Fruit fly (Drosophila melanogaster) whole organism, embryonic: ENCODE results near the gene CG43078.

Source experiments
- CG10274 ChIP-seq: fragments of 200-800 bp; sonication (Bioruptor generic); optimal IDR thresholded peaks from 3 replicates; lab custom pipeline; 2017; ENCODE audit warnings: missing biosample characterization, mild to moderate bottlenecking, missing genetic modification characterization
- CG11247 ChIP-seq: fragments of 200-800 bp; sonication (Bioruptor generic); IDR thresholded peaks from 2 replicates; pipeline ENCODE4 v1.3.6; 2022; ENCODE audit warnings: missing biosample characterization, missing genetic modification characterization
- CG11398 ChIP-seq: fragments of 200-800 bp; sonication (Bioruptor generic); optimal IDR thresholded peaks from 2 replicates; lab custom pipeline; 2016; ENCODE audit warnings: missing biosample characterization, missing genetic modification characterization
- CG11695 ChIP-seq: fragments of 200-800 bp; sonication (Bioruptor generic); IDR thresholded peaks from 3 replicates; pipeline ENCODE4 v1.3.6; 2022; ENCODE audit warnings: missing biosample characterization, missing genetic modification characterization
- CG13287 ChIP-seq: fragments of 200-800 bp; sonication (Bioruptor generic); IDR thresholded peaks from 2 replicates; pipeline ENCODE4 v1.3.6; 2022; ENCODE audit warnings: missing biosample characterization, missing genetic modification characterization; ENCODE audit not compliant: partially characterized antibody
- CG13296 ChIP-seq: fragments of 200-800 bp; sonication (Bioruptor generic); optimal IDR thresholded peaks from 3 replicates; lab custom pipeline; 2018; ENCODE audit warnings: missing biosample characterization, mild to moderate bottlenecking, missing genetic modification characterization
- CG14050 ChIP-seq: fragments of 200-800 bp; sonication (Bioruptor generic); IDR thresholded peaks from 3 replicates; pipeline ENCODE4 v1.3.6; 2022; ENCODE audit warnings: missing biosample characterization, missing genetic modification characterization
- CG14710 ChIP-seq: fragments of 200-800 bp; sonication (Bioruptor generic); optimal IDR thresholded peaks from 3 replicates; lab custom pipeline; 2019; ENCODE audit warnings: missing biosample characterization, mild to moderate bottlenecking, missing genetic modification characterization, moderate library complexity
- CG15479 ChIP-seq: fragments of 200-800 bp; sonication (Bioruptor generic); optimal IDR thresholded peaks from 3 replicates; lab custom pipeline; 2019; ENCODE audit warnings: missing biosample characterization, mild to moderate bottlenecking, missing genetic modification characterization, moderate library complexity
- CG1602 ChIP-seq: fragments of 200-800 bp; sonication (Bioruptor generic); optimal IDR thresholded peaks from 3 replicates; lab custom pipeline; 2016; ENCODE audit warnings: missing biosample characterization, missing genetic modification characterization
- CG1603 ChIP-seq: fragments of 200-800 bp; sonication (Bioruptor generic); optimal IDR thresholded peaks from 2 replicates; lab custom pipeline; 2019; ENCODE audit warnings: missing biosample characterization, mild to moderate bottlenecking, missing genetic modification characterization, moderate library complexity
- CG16863 ChIP-seq: fragments of 200-800 bp; sonication (Bioruptor generic); optimal IDR thresholded peaks from 3 replicates; lab custom pipeline; 2016; ENCODE audit warnings: missing biosample characterization, missing genetic modification characterization
- CG6689 ChIP-seq: fragments of 200-800 bp; sonication (Bioruptor generic); IDR thresholded peaks from 2 replicates; pipeline ENCODE4 v1.3.6; 2022; ENCODE audit warnings: missing biosample characterization, missing genetic modification characterization
- CG7839 ChIP-seq: fragments of 200-800 bp; sonication (Bioruptor generic); optimal IDR thresholded peaks from 3 replicates; lab custom pipeline; 2018; ENCODE audit warnings: missing biosample characterization, mild to moderate bottlenecking, missing genetic modification characterization, moderate library complexity
- CG8281 ChIP-seq: fragments of 200-800 bp; sonication (Bioruptor generic); optimal IDR thresholded peaks from 2 replicates; lab custom pipeline; 2018; ENCODE audit warnings: missing biosample characterization, mild to moderate bottlenecking, missing genetic modification characterization, moderate library complexity
- CG8359 ChIP-seq: fragments of 200-800 bp; sonication (Bioruptor generic); optimal IDR thresholded peaks from 2 replicates; lab custom pipeline; 2017; ENCODE audit warnings: missing biosample characterization, mild to moderate bottlenecking, missing genetic modification characterization, borderline replicate concordance
- CG9215 ChIP-seq: fragments of 200-800 bp; sonication (Bioruptor generic); IDR thresholded peaks from 2 replicates; pipeline ENCODE4 v1.3.6; 2022; ENCODE audit warnings: missing biosample characterization, missing genetic modification characterization
- D ChIP-seq, 2 experiments: fragments of 200-800 bp in 1 of 2; fragments of >200 bp in 1 of 2; sonication (Bioruptor generic) in 1 of 2; optimal IDR thresholded peaks; 2 replicates in 1 of 2; 3 replicates in 1 of 2; lab custom pipeline; 2017; ENCODE audit warnings: mild to moderate bottlenecking in 1 of 2, missing biosample characterization in 1 of 2, missing genetic modification characterization in 1 of 2, missing genetic modification reagents in 1 of 2
- E2f2 ChIP-seq: fragments of 200-800 bp; sonication (Bioruptor generic); IDR thresholded peaks from 2 replicates; pipeline ENCODE4 v1.3.6; 2022; ENCODE audit warnings: missing biosample characterization, missing genetic modification characterization
- H15 ChIP-seq: fragments of 200-800 bp; sonication (Bioruptor generic); IDR thresholded peaks from 3 replicates; pipeline ENCODE4 v1.3.6; 2022; ENCODE audit warnings: missing biosample characterization, missing genetic modification characterization
- Hr78 ChIP-seq, 2 experiments: fragments of 200-800 bp in 1 of 2; fragments of >200 bp in 1 of 2; sonication (Bioruptor generic) in 1 of 2; optimal IDR thresholded peaks; 2 replicates each; lab custom pipeline; 2017 to 2019; ENCODE audit warnings: missing biosample characterization in 2 of 2, missing genetic modification characterization in 2 of 2, mild to moderate bottlenecking in 1 of 2, moderate library complexity in 1 of 2
- Myb ChIP-seq: fragments of 200-800 bp; sonication (Bioruptor generic); optimal IDR thresholded peaks from 2 replicates; lab custom pipeline; 2016; ENCODE audit warnings: missing biosample characterization, missing genetic modification characterization
- NC2β ChIP-seq: fragments of 200-800 bp; sonication (Bioruptor generic); optimal IDR thresholded peaks from 2 replicates; lab custom pipeline; 2016; ENCODE audit warnings: missing biosample characterization, missing genetic modification characterization
- Rx ChIP-seq: fragments of 200-800 bp; sonication (Bioruptor generic); IDR thresholded peaks from 2 replicates; pipeline ENCODE4 v1.3.6; 2022; ENCODE audit warnings: missing biosample characterization, missing genetic modification characterization
- Ssrp ChIP-seq: fragments of 200-800 bp; sonication (Bioruptor generic); optimal IDR thresholded peaks from 2 replicates; lab custom pipeline; 2018; ENCODE audit warnings: missing biosample characterization, mild to moderate bottlenecking, missing genetic modification characterization, moderate library complexity
- Vsx1 ChIP-seq: fragments of 200-800 bp; sonication (Bioruptor generic); optimal IDR thresholded peaks from 2 replicates; lab custom pipeline; 2017; ENCODE audit warnings: missing biosample characterization, mild to moderate bottlenecking, missing genetic modification characterization, missing genetic modification reagents
- Xrp1 ChIP-seq: fragments of 200-800 bp; sonication (Bioruptor generic); IDR thresholded peaks from 2 replicates; pipeline ENCODE4 v1.3.6; 2022; ENCODE audit warnings: missing biosample characterization, missing genetic modification characterization
- YL-1 ChIP-seq: fragments of 200-800 bp; sonication (Bioruptor generic); optimal IDR thresholded peaks from 3 replicates; lab custom pipeline; 2017; ENCODE audit warnings: missing biosample characterization, mild to moderate bottlenecking, missing genetic modification characterization
- emc ChIP-seq: fragments of 200-800 bp; sonication (Bioruptor generic); optimal IDR thresholded peaks from 2 replicates; lab custom pipeline; 2016; ENCODE audit warnings: missing biosample characterization, missing genetic modification characterization
- fd3F ChIP-seq: fragments of 200-800 bp; sonication (Bioruptor generic); optimal IDR thresholded peaks from 2 replicates; lab custom pipeline; 2018; ENCODE audit warnings: missing biosample characterization, mild to moderate bottlenecking, missing genetic modification characterization, moderate library complexity
- ftz-f1 ChIP-seq: fragments of 200-800 bp; sonication (Bioruptor generic); optimal IDR thresholded peaks from 2 replicates; lab custom pipeline; 2016; ENCODE audit warnings: missing biosample characterization, missing genetic modification characterization
- gcm ChIP-seq: fragments of 200-800 bp; sonication (Bioruptor generic); optimal IDR thresholded peaks from 2 replicates; lab custom pipeline; 2019; ENCODE audit warnings: missing biosample characterization, mild to moderate bottlenecking, missing genetic modification characterization, moderate library complexity
- lola ChIP-seq, 3 experiments: fragments of >200 bp in 2 of 3; fragments of 200-800 bp in 1 of 3; sonication (Bioruptor generic) in 1 of 3; optimal IDR thresholded peaks; 2 replicates each; lab custom pipeline; 2017 to 2019; ENCODE audit warnings: missing biosample characterization in 3 of 3, missing genetic modification characterization in 3 of 3, mild to moderate bottlenecking in 1 of 3, moderate library complexity in 1 of 3
- ro ChIP-seq: fragments of 200-800 bp; sonication (Bioruptor generic); IDR thresholded peaks from 2 replicates; pipeline ENCODE4 v1.3.6; 2022; ENCODE audit warnings: missing biosample characterization, missing genetic modification characterization
- slbo ChIP-seq: fragments of 200-800 bp; sonication (Bioruptor generic); IDR thresholded peaks from 2 replicates; pipeline ENCODE4 v1.3.6; 2022; ENCODE audit warnings: missing biosample characterization, missing genetic modification characterization
- sna ChIP-seq: fragments of 200-800 bp; sonication (Bioruptor generic); IDR thresholded peaks from 2 replicates; pipeline ENCODE4 v1.3.6; 2022; ENCODE audit warnings: missing biosample characterization, missing genetic modification characterization; ENCODE audit not compliant: partially characterized antibody
- trem ChIP-seq: fragments of 200-800 bp; optimal IDR thresholded peaks from 3 replicates; lab custom pipeline; 2019; ENCODE audit warnings: missing biosample characterization, mild to moderate bottlenecking, missing genetic modification characterization, moderate library complexity
- ttk ChIP-seq: fragments of 200-800 bp; sonication (Bioruptor generic); IDR thresholded peaks from 2 replicates; pipeline ENCODE4 v2.1.2; 2022; ENCODE audit warnings: missing biosample characterization, missing genetic modification characterization
- unc-4 ChIP-seq: fragments of 200-800 bp; sonication (Bioruptor generic); IDR thresholded peaks from 2 replicates; pipeline ENCODE4 v1.3.6; 2022; ENCODE audit warnings: missing biosample characterization, missing genetic modification characterization; ENCODE audit not compliant: partially characterized antibody
- wek ChIP-seq: fragments of 200-800 bp; sonication (Bioruptor generic); optimal IDR thresholded peaks from 3 replicates; lab custom pipeline; 2018; ENCODE audit warnings: missing biosample characterization, mild to moderate bottlenecking, missing genetic modification characterization, moderate library complexity

CG43078 gene

DNA sequence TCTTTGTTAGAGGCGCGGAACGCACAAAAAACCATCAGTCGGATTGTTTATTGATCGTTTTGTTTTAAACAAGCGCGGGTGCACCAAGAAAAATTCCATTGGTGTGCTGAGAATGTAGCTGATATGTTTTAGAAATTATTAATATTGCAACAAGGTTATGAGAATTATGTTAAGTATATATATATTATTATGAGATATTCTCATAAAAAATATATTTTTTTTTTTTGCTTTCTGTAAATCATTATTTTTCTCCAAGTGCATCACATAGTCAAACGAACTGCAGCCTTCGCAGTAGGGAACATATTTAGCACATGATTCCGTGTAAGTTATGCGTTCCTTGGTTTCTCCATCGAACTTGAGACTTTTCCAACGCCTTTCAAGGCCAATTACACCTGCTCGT is 52.4 kb downstream of the CG43078 start (continued):
- no peak for TF ChIP-seq Vsx1 (GFP tag; lab: Kevin White, UChicago)
- peak; percentile 58; the same call in 1 of the 2 replicates for TF ChIP-seq E2f2 (GFP tag; lab: Robert Waterston, UW)
- peak; percentile 72 for TF ChIP-seq CG14710 (tag; lab: Kevin White, UChicago)
- TF ChIP-seq ro (GFP tag; lab: Robert Waterston, UW) = peak; percentile 37; the same call in 1 of the 2 replicates
- TF ChIP-seq CG11398 (GFP tag; lab: Kevin White, UChicago) = no peak
- peak; percentile 90 for TF ChIP-seq Xrp1 (GFP tag; lab: Robert Waterston, UW)
- TF ChIP-seq CG11247 (GFP tag; lab: Robert Waterston, UW) = peak; percentile 57
- TF ChIP-seq fd3F (GFP tag; lab: Kevin White, UChicago) = peak; percentile 16
- no peak for TF ChIP-seq CG1603 (tag; lab: Kevin White, UChicago)
- TF ChIP-seq unc-4 = no peak
- peak; percentile 65; the same call in 1 of the 2 replicates for TF ChIP-seq CG9215 (GFP tag; lab: Robert Waterston, UW)
- TF ChIP-seq CG8281 (tag; lab: Kevin White, UChicago) = peak; percentile 36
- no peak for TF ChIP-seq CG13287 (GFP tag; lab: Robert Waterston, UW)
- peak; percentile 68; the same call in 1 of the 3 replicates for TF ChIP-seq H15 (GFP tag; lab: Robert Waterston, UW)
- TF ChIP-seq CG1602 = no peak
- TF ChIP-seq slbo (GFP tag; lab: Robert Waterston, UW) = peak; percentile 58
- TF ChIP-seq NC2β (GFP tag; lab: Kevin White, UChicago) = no peak
- TF ChIP-seq CG16863 = no peak
- TF ChIP-seq wek (GFP tag; lab: Kevin White, UChicago) = no peak
- peak in 1 of 2 experiments; percentile 49 for TF ChIP-seq Hr78 (GFP tag; optimal IDR thresholded peaks at IDR 0.05; lab: Kevin White, UChicago)
- TF ChIP-seq ttk (GFP tag; lab: Robert Waterston, UW) = peak; percentile 64; the same call in 1 of the 2 replicates
- TF ChIP-seq YL-1 (GFP tag; lab: Kevin White, UChicago) = no peak
- TF ChIP-seq CG8359 (GFP tag; lab: Kevin White, UChicago) = peak; percentile 11
- TF ChIP-seq lola (GFP tag; optimal IDR thresholded peaks at IDR 0.05; lab: Kevin White, UChicago) = peak in 1 of 3 experiments; percentile 42
- peak; percentile 37 for TF ChIP-seq gcm (GFP tag; lab: Kevin White, UChicago)
- TF ChIP-seq sna = no peak
- TF ChIP-seq CG15479 (GFP tag; lab: Kevin White, UChicago) = no peak
- no peak for TF ChIP-seq D (optimal IDR thresholded peaks at IDR 0.05; lab: Kevin White, UChicago)
- TF ChIP-seq D (GFP tag; optimal IDR thresholded peaks at IDR 0.05; lab: Kevin White, UChicago) = peak; percentile 72
- no peak for TF ChIP-seq Myb (GFP tag; lab: Kevin White, UChicago)
- peak; percentile 87 for TF ChIP-seq CG7839 (tag; lab: Kevin White, UChicago)
- no peak for TF ChIP-seq CG10274 (GFP tag; lab: Kevin White, UChicago)
- TF ChIP-seq CG14050 = peak; percentile 33; the same call in 1 of the 3 replicates
- peak; percentile 58 for TF ChIP-seq trem (tag; lab: Kevin White, UChicago)
- peak; percentile 86 for TF ChIP-seq CG6689
- TF ChIP-seq ftz-f1 (GFP tag; lab: Kevin White, UChicago) = no peak
- TF ChIP-seq CG11695 (GFP tag; lab: Robert Waterston, UW) = peak; percentile 75
- no peak for TF ChIP-seq emc (GFP tag; lab: Kevin White, UChicago)
- TF ChIP-seq CG13296 (GFP tag; lab: Kevin White, UChicago) = peak; percentile 75
- TF ChIP-seq Rx (GFP tag; lab: Robert Waterston, UW) = peak; percentile 47; the same call in 1 of the 2 replicates
- TF ChIP-seq Ssrp (tag; lab: Kevin White, UChicago) = peak; percentile 42
